Worm (Caenorhabditis elegans) whole organism, L4 larva: ENCODE measurements around the gene rps-0.

Experiments
- D1046.2 ChIP-seq: fragments of 200-800 bp; sonication (Bioruptor generic); IDR thresholded peaks from 2 replicates; pipeline ENCODE4 v1.3.6; 2022; ENCODE audit warnings: missing genetic modification characterization, missing compliant biosample characterization
- F26F4.8 ChIP-seq: fragments of 200-800 bp; sonication (Bioruptor generic); conservative IDR thresholded peaks from 2 replicates; pipeline ENCODE4 v1.3.6; 2022; ENCODE audit warnings: missing genetic modification characterization, missing compliant biosample characterization
- F37D6.2 ChIP-seq: sonication (generic microtip); optimal IDR thresholded peaks from 2 replicates; lab custom pipeline; 2016; ENCODE audit warnings: mild to moderate bottlenecking, missing genetic modification characterization, missing compliant biosample characterization
- F44E2.7 ChIP-seq: fragments of 200-800 bp; sonication (Bioruptor generic); IDR thresholded peaks from 2 replicates; pipeline ENCODE4 v2.1.2; 2022; ENCODE audit warnings: missing genetic modification characterization, missing compliant biosample characterization
- T20F7.1 ChIP-seq: fragments of 200-800 bp; sonication (Bioruptor generic); optimal IDR thresholded peaks from 2 replicates; lab custom pipeline; 2018; ENCODE audit warnings: mild to moderate bottlenecking, missing genetic modification characterization, missing compliant biosample characterization
- Y48G9A.11 ChIP-seq: fragments of 200-800 bp; sonication (Bioruptor generic); IDR thresholded peaks from 2 replicates; pipeline ENCODE4 v1.3.6; 2022; ENCODE audit warnings: missing genetic modification reagents, missing genetic modification characterization, missing compliant biosample characterization
- aha-1 ChIP-seq: fragments of 150-350 bp; peaks from one replicate; lab custom pipeline; 2014; ENCODE audit warnings: missing biosample characterization, missing genetic modification characterization
- ceh-32 ChIP-seq: sonication (generic microtip); optimal IDR thresholded peaks from 2 replicates; lab custom pipeline; 2016; ENCODE audit warnings: mild to moderate bottlenecking, missing genetic modification characterization, missing compliant biosample characterization; ENCODE audit not compliant: poor library complexity
- ceh-44 ChIP-seq: fragments of 200-800 bp; sonication (Bioruptor generic); IDR thresholded peaks from 2 replicates; pipeline ENCODE4 v1.3.6; 2022; ENCODE audit warnings: missing genetic modification reagents, missing genetic modification characterization, missing compliant biosample characterization
- ceh-62 ChIP-seq: sonication (generic microtip); optimal IDR thresholded peaks from 2 replicates; lab custom pipeline; 2017; ENCODE audit warnings: missing biosample characterization, missing genetic modification characterization
- ces-1 ChIP-seq: fragments of 150-350 bp; sonication (generic microtip); optimal IDR thresholded peaks from 4 replicates; lab custom pipeline; 2014; ENCODE audit warnings: missing biosample characterization, missing genetic modification reagents, missing genetic modification characterization
- cey-2 ChIP-seq: sonication (generic microtip); optimal IDR thresholded peaks from 3 replicates; lab custom pipeline; 2017; ENCODE audit warnings: missing genetic modification characterization, mild to moderate bottlenecking, missing compliant biosample characterization, antibody characterized with exemption, borderline replicate concordance; ENCODE audit not compliant: insufficient read depth
- ctbp-1 ChIP-seq: fragments of 200-800 bp; sonication (Bioruptor generic); IDR thresholded peaks from 2 replicates; pipeline ENCODE4 v1.3.6; 2022; ENCODE audit warnings: missing genetic modification reagents, missing genetic modification characterization, missing compliant biosample characterization
- daf-12 ChIP-seq: fragments of 150-350 bp; optimal IDR thresholded peaks from 2 replicates; lab custom pipeline; 2014; ENCODE audit warnings: missing biosample characterization, missing genetic modification reagents, missing genetic modification characterization
- daf-8 ChIP-seq: fragments of 200-800 bp; sonication (Bioruptor generic); IDR thresholded peaks from 2 replicates; pipeline ENCODE4 v1.3.6; 2022; ENCODE audit warnings: missing genetic modification characterization, missing compliant biosample characterization
- dmd-6 ChIP-seq: fragments of 200-800 bp; sonication (Bioruptor generic); IDR thresholded peaks from 2 replicates; pipeline ENCODE4 v1.3.6; 2022; ENCODE audit warnings: missing genetic modification reagents, missing genetic modification characterization, missing compliant biosample characterization
- dmd-8 ChIP-seq: fragments of 200-800 bp; sonication (Bioruptor generic); IDR thresholded peaks from 2 replicates; pipeline ENCODE4 v1.3.6; 2022; ENCODE audit warnings: missing genetic modification characterization, missing compliant biosample characterization
- fkh-10 ChIP-seq: fragments of 150-350 bp; optimal IDR thresholded peaks from 2 replicates; lab custom pipeline; 2014; ENCODE audit warnings: missing biosample characterization, missing genetic modification reagents, missing genetic modification characterization
- fos-1 ChIP-seq: fragments of 150-350 bp; optimal IDR thresholded peaks from 2 replicates; lab custom pipeline; 2014; ENCODE audit warnings: missing biosample characterization, missing genetic modification characterization
- gei-8 ChIP-seq: fragments of 200-800 bp; sonication (Bioruptor generic); optimal IDR thresholded peaks from 2 replicates; lab custom pipeline; 2018; ENCODE audit warnings: mild to moderate bottlenecking, missing genetic modification characterization, missing compliant biosample characterization
- hif-1 ChIP-seq, 2 experiments: sonication (generic microtip); optimal IDR thresholded peaks; 2 replicates each; lab custom pipeline; 2016 to 2017; ENCODE audit warnings: missing compliant biosample characterization in 2 of 2, missing genetic modification characterization in 2 of 2, missing genetic modification reagents in 2 of 2, missing genotype in 2 of 2, mild to moderate bottlenecking in 1 of 2
- hlh-30 ChIP-seq: sonication (generic microtip); optimal IDR thresholded peaks from 2 replicates; lab custom pipeline; 2017; ENCODE audit warnings: antibody characterized with exemption, mild to moderate bottlenecking, missing genetic modification characterization, missing compliant biosample characterization; ENCODE audit not compliant: insufficient read depth
- jun-1 ChIP-seq: fragments of 150-350 bp; optimal IDR thresholded peaks from 2 replicates; lab custom pipeline; 2014; ENCODE audit warnings: missing biosample characterization, missing genetic modification reagents, missing genetic modification characterization
- lin-15B ChIP-seq: fragments of 150-350 bp; sonication (generic microtip); optimal IDR thresholded peaks from 3 replicates; lab custom pipeline; 2014; ENCODE audit warnings: missing biosample characterization, missing genetic modification characterization
- lin-29 ChIP-seq: fragments of 200-800 bp; sonication (Bioruptor generic); IDR thresholded peaks from 2 replicates; pipeline ENCODE4 v1.3.6; 2022; ENCODE audit warnings: missing genetic modification reagents, missing genetic modification characterization, missing compliant biosample characterization
- lin-38 ChIP-seq: fragments of 200-800 bp; sonication (Bioruptor generic); IDR thresholded peaks from 2 replicates; pipeline ENCODE4 v1.3.6; 2022; ENCODE audit warnings: missing genetic modification reagents, missing genetic modification characterization, missing compliant biosample characterization
- lin-39 ChIP-seq: fragments of 150-350 bp; optimal IDR thresholded peaks from 2 replicates; lab custom pipeline; 2014; ENCODE audit warnings: missing biosample characterization, missing genetic modification reagents, missing genetic modification characterization
- mdl-1 ChIP-seq, 2 experiments: fragments of 150-350 bp in 1 of 2; sonication (generic microtip) in 1 of 2; optimal IDR thresholded peaks; 2 replicates each; lab custom pipeline; 2014 to 2017; ENCODE audit warnings: missing biosample characterization in 2 of 2, missing genetic modification characterization in 2 of 2
- mxl-2 ChIP-seq: fragments of 200-800 bp; sonication (Bioruptor generic); conservative IDR thresholded peaks from 2 replicates; pipeline ENCODE4 v1.3.6; 2022; ENCODE audit warnings: missing genetic modification reagents, missing genetic modification characterization, missing compliant biosample characterization
- nhr-11 ChIP-seq: fragments of 150-350 bp; optimal IDR thresholded peaks from 2 replicates; lab custom pipeline; 2014; ENCODE audit warnings: missing biosample characterization, missing genetic modification characterization
- nhr-237 ChIP-seq: sonication (generic microtip); optimal IDR thresholded peaks from 2 replicates; lab custom pipeline; 2017; ENCODE audit warnings: missing biosample characterization, missing genetic modification characterization
- nhr-48 ChIP-seq: sonication (generic microtip); optimal IDR thresholded peaks from 2 replicates; lab custom pipeline; 2016; ENCODE audit warnings: mild to moderate bottlenecking, missing genetic modification characterization, missing compliant biosample characterization
- nhr-6 ChIP-seq: fragments of 150-350 bp; optimal IDR thresholded peaks from 2 replicates; lab custom pipeline; 2014; ENCODE audit warnings: missing biosample characterization, missing genetic modification characterization
- nhr-76 ChIP-seq: fragments of 150-350 bp; optimal IDR thresholded peaks from 2 replicates; lab custom pipeline; 2014; ENCODE audit warnings: missing biosample characterization, missing genetic modification characterization
- nhr-77 ChIP-seq: fragments of 150-350 bp; optimal IDR thresholded peaks from 2 replicates; lab custom pipeline; 2014; ENCODE audit warnings: missing biosample characterization, missing genetic modification characterization
- rbr-2 ChIP-seq: sonication (generic microtip); optimal IDR thresholded peaks from 2 replicates; lab custom pipeline; 2016; ENCODE audit warnings: missing genotype, missing genetic modification characterization, missing compliant biosample characterization
- sdz-12 ChIP-seq: fragments of 200-800 bp; sonication (Bioruptor generic); optimal IDR thresholded peaks from 2 replicates; lab custom pipeline; 2018; ENCODE audit warnings: mild to moderate bottlenecking, missing genetic modification characterization, missing compliant biosample characterization
- set-16 ChIP-seq: fragments of 200-800 bp; sonication (Bioruptor generic); IDR thresholded peaks from 2 replicates; pipeline ENCODE4 v1.3.6; 2022; ENCODE audit warnings: missing genetic modification reagents, missing genetic modification characterization, missing compliant biosample characterization
- skn-1 ChIP-seq: fragments of 150-350 bp; optimal IDR thresholded peaks from 2 replicates; lab custom pipeline; 2014; ENCODE audit warnings: missing biosample characterization, missing genetic modification characterization
- snpc-1.2 ChIP-seq: fragments of 200-800 bp; sonication (Bioruptor generic); IDR thresholded peaks from 2 replicates; pipeline ENCODE4 v1.3.6; 2022; ENCODE audit warnings: missing genetic modification reagents, missing genetic modification characterization, missing compliant biosample characterization
- snpc-4 ChIP-seq: fragments of 150-350 bp; optimal IDR thresholded peaks from 2 replicates; lab custom pipeline; 2014; ENCODE audit warnings: missing biosample characterization, missing genetic modification characterization
- spr-1 ChIP-seq: sonication (generic microtip); optimal IDR thresholded peaks from 2 replicates; lab custom pipeline; 2016; ENCODE audit warnings: mild to moderate bottlenecking, missing genetic modification characterization, missing compliant biosample characterization
- spr-3 ChIP-seq: fragments of 200-800 bp; sonication (Bioruptor generic); optimal IDR thresholded peaks from 2 replicates; lab custom pipeline; 2018; ENCODE audit warnings: mild to moderate bottlenecking, missing genetic modification characterization, missing compliant biosample characterization
- tra-1 ChIP-seq: fragments of 200-800 bp; sonication (Bioruptor generic); IDR thresholded peaks from 2 replicates; pipeline ENCODE4 v1.3.6; 2022; ENCODE audit warnings: missing genetic modification reagents, missing genetic modification characterization, missing compliant biosample characterization
- unc-39 ChIP-seq: sonication (generic microtip); optimal IDR thresholded peaks from 2 replicates; lab custom pipeline; 2017; ENCODE audit warnings: missing biosample characterization, missing genetic modification characterization
- unc-62 ChIP-seq, 3 experiments: fragments of 150-350 bp in 1 of 3; sonication (generic microtip); optimal IDR thresholded peaks in 2 of 3; peaks in 1 of 3; 1 replicate in 1 of 3; 2 replicates in 2 of 3; lab custom pipeline; 2014 to 2017; ENCODE audit warnings: missing biosample characterization in 3 of 3, missing genetic modification characterization in 3 of 3, missing genetic modification reagents in 3 of 3, missing genotype in 1 of 3
- vab-7 ChIP-seq: fragments of 200-800 bp; sonication (Bioruptor generic); IDR thresholded peaks from 2 replicates; pipeline ENCODE4 v1.3.6; 2022; ENCODE audit warnings: missing genetic modification reagents, missing genetic modification characterization, missing compliant biosample characterization
- zag-1 ChIP-seq: fragments of 150-350 bp; optimal IDR thresholded peaks from 2 replicates; lab custom pipeline; 2014; ENCODE audit warnings: missing biosample characterization, missing genetic modification characterization
- zfp-3 ChIP-seq: fragments of 200-800 bp; sonication (Bioruptor generic); conservative IDR thresholded peaks from 2 replicates; pipeline ENCODE4 v1.3.6; 2022; ENCODE audit warnings: missing genetic modification reagents, missing genetic modification characterization, missing compliant biosample characterization
- zip-11 ChIP-seq: fragments of 200-800 bp; sonication (Bioruptor generic); IDR thresholded peaks from 2 replicates; pipeline ENCODE4 v1.3.6; 2022; ENCODE audit warnings: missing genetic modification characterization, missing compliant biosample characterization
- ztf-7 ChIP-seq: fragments of 150-350 bp; optimal IDR thresholded peaks from 2 replicates; lab custom pipeline; 2014; ENCODE audit warnings: missing biosample characterization, missing genetic modification characterization

Gene rps-0

DNA sequence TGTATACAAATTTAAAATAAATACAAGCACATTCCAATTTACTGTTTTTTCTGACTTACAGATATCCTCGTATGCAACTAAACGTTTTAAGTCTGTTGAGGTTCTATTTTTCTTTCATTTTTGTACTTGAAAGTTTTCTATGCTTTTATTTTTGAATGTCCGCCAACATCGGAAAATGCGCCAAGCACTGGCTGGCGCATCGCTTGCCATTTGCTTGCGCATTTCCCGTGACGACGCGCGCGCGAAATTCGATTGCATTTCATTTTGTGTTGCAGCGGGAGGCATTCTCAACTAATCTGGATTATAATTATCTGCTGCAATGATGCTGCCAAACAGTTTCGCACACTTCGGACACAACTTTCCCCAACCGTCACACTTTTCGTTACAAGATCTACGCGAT is 3.1 kb upstream of the rps-0 start, which contains the start of gene fbxl-2 (continued):
- TF ChIP-seq vab-7 (peak; percentile 67; the same call in 1 of the 2 replicates), daf-8 (GFP tag; lab: Robert Waterston, UW) (no peak), ces-1 (no peak), hlh-30 (tag; lab: Kevin White, UChicago) (peak; percentile 90), aha-1 (peak; percentile 93), spr-1 (tag; lab: Kevin White, UChicago) (peak; percentile 87), lin-38 (GFP tag; lab: Robert Waterston, UW) (peak; percentile 94), zip-11 (GFP tag; lab: Robert Waterston, UW) (peak; percentile 12; the same call in 1 of the 2 replicates), F37D6.2 (tag; lab: Kevin White, UChicago) (peak; percentile 92), nhr-11 (peak; percentile 90), fkh-10 (peak; percentile 96), spr-3 (GFP tag; lab: Kevin White, UChicago) (peak; percentile 75), fos-1 (tag; lab: Kevin White, UChicago) (peak; percentile 3), nhr-237 (tag; lab: Kevin White, UChicago) (no peak), dmd-6 (peak; percentile 91), nhr-77 (tag; lab: Kevin White, UChicago) (peak; percentile 94), D1046.2 (GFP tag; lab: Robert Waterston, UW) (peak; percentile 82; the same call in 1 of the 2 replicates), ceh-44 (GFP tag; lab: Robert Waterston, UW) (0 out of 2 replicates have a peak, but pooled peaks have one; percentile 6), rbr-2 (tag; lab: Kevin White, UChicago) (peak; percentile 94), T20F7.1 (GFP tag; lab: Kevin White, UChicago) (no peak), dmd-8 (GFP tag; lab: Robert Waterston, UW) (0 out of 2 replicates have a peak, but pooled peaks have one; percentile 24), ztf-7 (peak; percentile 84), cey-2 (tag; lab: Kevin White, UChicago) (no peak), snpc-4 (tag; lab: Kevin White, UChicago) (no peak), zfp-3 (GFP tag; lab: Robert Waterston, UW) (peak; percentile 90; the same call in 1 of the 2 replicates), mdl-1 (tag; optimal IDR thresholded peaks at IDR 0.05; lab: Kevin White, UChicago) (peak in 1 of 2 experiments; percentile 59), mxl-2 (GFP tag; lab: Robert Waterston, UW) (0 out of 2 replicates have a peak, but pooled peaks have one; percentile 57), lin-39 (tag; lab: Kevin White, UChicago) (no peak), ctbp-1 (peak; percentile 85), tra-1 (GFP tag; lab: Robert Waterston, UW) (peak; percentile 84), zag-1 (tag; lab: Kevin White, UChicago) (no peak), sdz-12 (GFP tag; lab: Kevin White, UChicago) (no peak), lin-15B (peak; percentile 79), ceh-32 (tag; lab: Kevin White, UChicago) (peak; percentile 44), ceh-62 (tag; lab: Kevin White, UChicago) (no peak), F44E2.7 (no peak), jun-1 (peak; percentile 65), Y48G9A.11 (peak; percentile 73), daf-12 (tag; lab: Kevin White, UChicago) (no peak), set-16 (peak; percentile 47; the same call in 1 of the 2 replicates), hif-1 (tag; optimal IDR thresholded peaks at IDR 0.05; lab: Kevin White, UChicago) (peak; percentile 17 to 84), snpc-1.2 (GFP tag; lab: Robert Waterston, UW) (0 out of 2 replicates have a peak, but pooled peaks have one; percentile 54), gei-8 (peak; percentile 41), skn-1 (no peak), F26F4.8 (GFP tag; lab: Robert Waterston, UW) (no peak), nhr-76 (tag; lab: Kevin White, UChicago) (no peak), nhr-6 (peak; percentile 92), unc-39 (tag; lab: Kevin White, UChicago) (no peak), unc-62 (GFP tag; optimal IDR thresholded peaks at IDR 0.05 in 1 of 2; lab: Kevin White, UChicago) (peak in 1 of 2 experiments; percentile 92), unc-62 (tag; optimal IDR thresholded peaks at IDR 0.05; lab: Kevin White, UChicago) (no peak), lin-29 (peak; percentile 83), nhr-48 (tag; lab: Kevin White, UChicago) (peak; percentile 70)
